Worm (Caenorhabditis elegans): ENCODE data around the gene T07A9.12.

DNA sequence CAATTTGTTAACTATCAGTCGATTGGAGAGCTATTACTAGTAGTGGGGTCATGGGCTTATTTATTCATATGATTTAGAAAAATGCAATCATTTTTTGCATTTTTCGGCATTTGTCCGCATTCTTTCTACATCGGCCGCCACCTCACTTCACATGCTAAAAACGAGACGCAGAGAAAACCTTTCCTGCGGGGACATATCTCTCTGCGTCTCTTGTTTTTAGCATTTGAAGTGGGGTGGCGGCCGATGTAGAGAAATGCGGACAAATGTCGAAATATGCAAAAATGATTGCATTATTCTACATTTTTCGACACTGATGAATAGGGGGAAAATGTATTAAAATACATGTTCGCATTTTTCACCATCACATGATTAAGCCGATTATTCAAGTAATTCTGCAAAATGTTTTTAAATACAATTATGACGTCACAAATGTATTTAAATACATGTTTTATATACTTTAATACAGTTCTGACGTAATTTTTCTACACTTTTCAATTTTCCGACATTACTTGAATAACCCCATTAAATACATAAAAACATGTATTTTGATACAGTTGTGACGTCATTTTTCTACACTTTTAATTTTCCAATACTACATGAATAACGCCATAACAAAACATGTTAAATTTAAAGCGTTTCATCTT is 38.4 kb upstream of the T07A9.12 start:
- TF ChIP-seq ceh-43 (GFP tag; optimal IDR thresholded peaks at IDR 0.05) (no peak), ztf-11 (tag; optimal IDR thresholded peaks at IDR 0.05) (no peak), tbx-8 (GFP tag; optimal IDR thresholded peaks at IDR 0.05) (no peak), lsy-2 (tag; optimal IDR thresholded peaks at IDR 0.05) (peak; percentile 32), nhr-76 (tag; optimal IDR thresholded peaks at IDR 0.05) (no peak), elt-3 (tag; optimal IDR thresholded peaks at IDR 0.05) (no peak), ceh-83 (GFP tag; optimal IDR thresholded peaks at IDR 0.05) (no peak), lin-13 (tag; optimal IDR thresholded peaks at IDR 0.05) (no peak), bed-3 (GFP tag; optimal IDR thresholded peaks at IDR 0.05) (no peak), nhr-12 (tag; optimal IDR thresholded peaks at IDR 0.05) (no peak), unc-39 (tag; optimal IDR thresholded peaks at IDR 0.05) (no peak)
